Fruit fly (Drosophila melanogaster): ENCODE results near the gene glec.

- TF ChIP-seq CG8478 (optimal IDR thresholded peaks at IDR 0.05) (no peak), psq (optimal IDR thresholded peaks at IDR 0.05) (no peak), usp (GFP tag; optimal IDR thresholded peaks at IDR 0.05) (no peak), Dll (optimal IDR thresholded peaks at IDR 0.05) (no peak), pan (optimal IDR thresholded peaks at IDR 0.05) (no peak), EcR (GFP tag; optimal IDR thresholded peaks at IDR 0.05) (no peak)
Observed at dm6 chr3R:21807264-21807663, 48.8 kb downstream of the glec start.
